Fruit fly (Drosophila melanogaster) whole organism, pupa: ENCODE results near the gene CG13067.

Experiments used
- CG10348 ChIP-seq: fragments of 200-800 bp; sonication (Bioruptor generic); IDR thresholded peaks from 2 replicates; pipeline ENCODE4 v1.3.6; 2022; ENCODE audit warnings: missing biosample characterization, missing genetic modification characterization
- CG12605 ChIP-seq: fragments of 200-800 bp; sonication (Bioruptor generic); IDR thresholded peaks from 2 replicates; pipeline ENCODE4 v1.3.6; 2022; ENCODE audit warnings: missing biosample characterization, missing genetic modification characterization
- CG13204 ChIP-seq: fragments of 200-800 bp; sonication (Bioruptor generic); optimal IDR thresholded peaks from 2 replicates; lab custom pipeline; 2018; ENCODE audit warnings: missing biosample characterization, mild to moderate bottlenecking, missing genetic modification characterization, moderate library complexity
- CG14655 ChIP-seq: fragments of 200-800 bp; sonication (Bioruptor generic); optimal IDR thresholded peaks from 3 replicates; lab custom pipeline; 2017; ENCODE audit warnings: mild to moderate bottlenecking, missing biosample characterization, missing genetic modification reagents, missing genetic modification characterization
- CG15710 ChIP-seq: fragments of 200-800 bp; sonication (Bioruptor generic); optimal IDR thresholded peaks from 2 replicates; lab custom pipeline; 2018; ENCODE audit warnings: missing biosample characterization, mild to moderate bottlenecking, missing genetic modification characterization, moderate library complexity
- CG17806 ChIP-seq: fragments of 200-800 bp; sonication (Bioruptor generic); optimal IDR thresholded peaks from 2 replicates; lab custom pipeline; 2018; ENCODE audit warnings: missing biosample characterization, mild to moderate bottlenecking, missing genetic modification characterization, moderate library complexity
- CG32121 ChIP-seq: fragments of 200-800 bp; sonication (Bioruptor generic); IDR thresholded peaks from 2 replicates; pipeline ENCODE4 v1.3.6; 2022; ENCODE audit warnings: missing biosample characterization, missing genetic modification characterization
- CG34367 ChIP-seq: fragments of 200-800 bp; sonication (Bioruptor generic); optimal IDR thresholded peaks from 2 replicates; lab custom pipeline; 2018; ENCODE audit warnings: missing biosample characterization, mild to moderate bottlenecking, missing genetic modification characterization
- CG4496 ChIP-seq: fragments of 200-800 bp; sonication (Bioruptor generic); IDR thresholded peaks from 3 replicates; pipeline ENCODE4 v1.3.6; 2022; ENCODE audit warnings: missing biosample characterization, missing genetic modification characterization
- CG8159 ChIP-seq: fragments of 200-800 bp; sonication (Bioruptor generic); optimal IDR thresholded peaks from 3 replicates; lab custom pipeline; 2018; ENCODE audit warnings: missing biosample characterization, mild to moderate bottlenecking, missing genetic modification characterization, moderate library complexity
- CG8301 ChIP-seq: fragments of 200-800 bp; sonication (Bioruptor generic); optimal IDR thresholded peaks from 2 replicates; lab custom pipeline; 2018; ENCODE audit warnings: missing biosample characterization, mild to moderate bottlenecking, missing genetic modification characterization
- CG9948 ChIP-seq: fragments of 200-800 bp; sonication (Bioruptor generic); optimal IDR thresholded peaks from 2 replicates; lab custom pipeline; 2018; ENCODE audit warnings: missing biosample characterization, mild to moderate bottlenecking, missing genetic modification characterization, moderate library complexity
- D1 ChIP-seq: fragments of 200-800 bp; sonication (Bioruptor generic); optimal IDR thresholded peaks from 2 replicates; lab custom pipeline; 2018; ENCODE audit warnings: missing biosample characterization, mild to moderate bottlenecking, missing genetic modification characterization, moderate library complexity
- EcR ChIP-seq: fragments of 200-800 bp; sonication (Bioruptor generic); optimal IDR thresholded peaks from 3 replicates; lab custom pipeline; 2019; ENCODE audit warnings: missing biosample characterization, missing genetic modification characterization, mild to moderate bottlenecking, moderate library complexity, missing genetic modification reagents
- Ets98B ChIP-seq: fragments of 200-800 bp; sonication (Bioruptor generic); IDR thresholded peaks from 2 replicates; pipeline ENCODE4 v1.3.6; 2022; ENCODE audit warnings: missing biosample characterization, missing genetic modification characterization
- Pif1A ChIP-seq: fragments of 200-800 bp; sonication (Bioruptor generic); optimal IDR thresholded peaks from 3 replicates; lab custom pipeline; 2016; ENCODE audit warnings: missing biosample characterization, missing genetic modification characterization
- Pif1B ChIP-seq: fragments of 200-800 bp; sonication (Bioruptor generic); optimal IDR thresholded peaks from 3 replicates; lab custom pipeline; 2016; ENCODE audit warnings: missing biosample characterization, missing genetic modification characterization
- Snoo ChIP-seq: fragments of 200-800 bp; sonication (Bioruptor generic); optimal IDR thresholded peaks from 3 replicates; lab custom pipeline; 2017; ENCODE audit warnings: missing biosample characterization, mild to moderate bottlenecking, missing genetic modification characterization, inconsistent platforms
- fd96Ca ChIP-seq: fragments of 200-800 bp; sonication (Bioruptor generic); IDR thresholded peaks from 3 replicates; pipeline ENCODE4 v1.3.6; 2022; ENCODE audit warnings: missing biosample characterization, missing genetic modification characterization
- gl ChIP-seq: fragments of 200-800 bp; sonication (Bioruptor generic); optimal IDR thresholded peaks from 2 replicates; lab custom pipeline; 2018; ENCODE audit warnings: missing biosample characterization, mild to moderate bottlenecking, missing genetic modification characterization
- rn ChIP-seq: fragments of 200-800 bp; sonication (Bioruptor generic); IDR thresholded peaks from 2 replicates; pipeline ENCODE4 v1.3.6; 2022; ENCODE audit warnings: missing biosample characterization, missing genetic modification characterization

Gene CG13067

DNA sequence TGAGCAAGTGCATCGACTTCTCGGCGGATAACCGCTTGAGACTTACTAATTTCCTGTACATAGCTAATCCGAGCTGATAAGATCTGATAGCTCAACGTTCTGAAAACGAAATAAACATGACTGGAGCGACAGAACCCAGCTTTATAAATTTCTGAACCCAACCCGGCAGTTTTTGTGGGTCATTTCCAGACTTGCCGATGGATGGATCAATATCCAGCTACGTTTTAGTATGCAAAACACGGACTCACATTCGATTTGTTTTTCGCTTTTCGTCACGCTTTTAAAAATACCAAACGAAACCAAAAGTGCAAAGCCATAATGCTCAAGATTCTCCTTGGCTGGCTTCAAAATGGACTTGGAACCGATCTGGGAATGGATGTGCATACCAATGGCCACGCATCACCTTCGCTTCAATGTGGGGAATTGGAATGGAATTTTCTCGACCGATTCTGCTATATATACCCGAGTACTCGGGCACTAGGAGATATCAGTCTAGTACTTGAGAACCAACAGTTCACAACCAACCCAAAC is at the start of gene CG13067, which contains the start of gene CG34248:
Gene CG13067 (plus strand): TSS at position 481 of the 531 bp plus-strand sequence.
Gene CG34248 (minus strand): TSS at position 101 of the 531 bp plus-strand sequence.
- no peak for TF ChIP-seq CG32121 (GFP tag; lab: Robert Waterston, UW)

DNA sequence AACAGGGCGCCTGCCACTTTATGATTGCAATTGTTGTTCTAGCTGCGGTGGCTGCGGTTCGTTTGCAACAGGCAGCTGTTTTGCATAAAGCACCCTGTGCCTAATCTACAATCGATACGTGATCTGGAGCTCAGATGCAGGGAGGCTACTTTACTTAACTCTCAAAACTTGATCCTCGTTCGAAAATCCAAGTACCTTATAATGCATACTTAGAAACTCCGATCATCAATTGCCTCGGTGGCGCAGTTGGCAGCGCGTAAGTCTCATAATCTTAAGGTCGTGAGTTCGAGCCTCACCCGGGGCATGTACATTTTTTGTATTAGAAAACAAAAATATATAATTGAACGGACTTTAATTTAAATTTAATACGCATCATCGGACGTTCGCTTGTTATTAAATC is 49.3 kb upstream of the CG13067 start:
- TF ChIP-seq CG9948 = no peak
- no peak for TF ChIP-seq CG12605 (GFP tag; lab: Robert Waterston, UW)
- TF ChIP-seq Pif1B (GFP tag; lab: Kevin White, UChicago) = no peak
- no peak for TF ChIP-seq CG32121 (GFP tag; lab: Robert Waterston, UW)
- TF ChIP-seq rn (GFP tag; lab: Robert Waterston, UW) = no peak

dm6 chr3L:16225175-16225574 is 45.9 kb upstream of the CG13067 start:
- TF ChIP-seq D1 (no peak), Pif1B (GFP tag; lab: Kevin White, UChicago) (no peak), Pif1A (no peak), CG14655 (GFP tag; lab: Kevin White, UChicago) (no peak), CG9948 (no peak), CG8159 (tag; lab: Kevin White, UChicago) (no peak), EcR (GFP tag; lab: Kevin White, UChicago) (no peak), CG17806 (tag; lab: Kevin White, UChicago) (no peak), CG13204 (GFP tag; lab: Kevin White, UChicago) (no peak), CG34367 (no peak), gl (no peak), fd96Ca (no peak)

dm6 chr3L:16228659-16229205 is 42.4 kb upstream of the CG13067 start, which contains the start of gene Tmx3:
Tmx3 (plus strand) TSS chr3L:16229100.
- TF ChIP-seq CG9948 = peak; percentile 87
- peak; percentile 62 for TF ChIP-seq Pif1B (GFP tag; lab: Kevin White, UChicago)
- peak; percentile 90 for TF ChIP-seq CG8159 (tag; lab: Kevin White, UChicago)
- TF ChIP-seq CG12605 (GFP tag; lab: Robert Waterston, UW) = peak; percentile 78
- TF ChIP-seq fd96Ca = peak; percentile 77
- TF ChIP-seq CG4496 = peak; percentile 94
- TF ChIP-seq Snoo (tag; lab: Kevin White, UChicago) = peak; percentile 79
- TF ChIP-seq CG8301 (tag; lab: Kevin White, UChicago) = peak; percentile 64
- peak; percentile 86 for TF ChIP-seq Ets98B (GFP tag; lab: Robert Waterston, UW)
- TF ChIP-seq Pif1A = no peak
- no peak for TF ChIP-seq gl
- peak; percentile 86 for TF ChIP-seq D1
- TF ChIP-seq CG17806 (tag; lab: Kevin White, UChicago) = peak; percentile 83
- no peak for TF ChIP-seq CG10348 (GFP tag; lab: Robert Waterston, UW)
- peak; percentile 88 for TF ChIP-seq CG15710 (tag; lab: Kevin White, UChicago)
- peak; percentile 81 for TF ChIP-seq rn (GFP tag; lab: Robert Waterston, UW)
- TF ChIP-seq CG32121 (GFP tag; lab: Robert Waterston, UW) = peak; percentile 89
- no peak for TF ChIP-seq EcR (GFP tag; lab: Kevin White, UChicago)
- no peak for TF ChIP-seq CG13204 (GFP tag; lab: Kevin White, UChicago)
- TF ChIP-seq CG34367 = peak; percentile 73
- TF ChIP-seq CG14655 (GFP tag; lab: Kevin White, UChicago) = peak; percentile 81

DNA sequence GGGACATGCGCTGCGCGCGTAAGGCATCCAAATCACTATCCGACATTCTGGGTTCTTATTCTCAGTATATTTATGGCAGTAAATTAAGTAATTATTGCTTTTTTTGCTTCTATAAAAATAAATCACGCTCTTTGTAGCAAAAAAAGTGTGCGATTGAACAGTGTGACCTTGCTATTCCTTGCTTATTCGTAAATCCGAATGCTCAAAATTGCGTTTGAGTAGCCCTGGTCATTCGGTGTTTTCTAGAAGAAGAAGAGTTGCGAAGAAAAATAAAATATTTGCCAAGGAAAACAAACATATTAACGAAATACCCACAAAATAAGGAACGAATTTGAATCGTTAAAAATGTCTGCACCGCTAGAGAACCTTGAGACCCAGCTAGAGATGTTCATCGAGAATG is 39.2 kb upstream of the CG13067 start, which contains the start of the genes PDCD-5 and MED10:
Gene PDCD-5 (minus strand): TSS at position 182 of the 400 bp plus-strand sequence.
Gene MED10 (plus strand): TSS at position 228 of the 400 bp plus-strand sequence.
- TF ChIP-seq CG14655 (GFP tag; lab: Kevin White, UChicago) (no peak), CG9948 (peak; percentile 15), CG15710 (tag; lab: Kevin White, UChicago) (peak; percentile 12), CG8159 (tag; lab: Kevin White, UChicago) (peak; percentile 48), CG4496 (0 out of 3 replicates have a peak, but pooled peaks have one; percentile 21), D1 (peak; percentile 56), CG8301 (tag; lab: Kevin White, UChicago) (no peak), rn (GFP tag; lab: Robert Waterston, UW) (peak; percentile 37; the same call in 1 of the 2 replicates), CG17806 (tag; lab: Kevin White, UChicago) (peak; percentile 10), Snoo (tag; lab: Kevin White, UChicago) (peak; percentile 3)

- TF ChIP-seq fd96Ca (no peak), CG8301 (tag; lab: Kevin White, UChicago) (no peak), CG14655 (GFP tag; lab: Kevin White, UChicago) (no peak), CG17806 (tag; lab: Kevin White, UChicago) (no peak), rn (GFP tag; lab: Robert Waterston, UW) (no peak), CG10348 (GFP tag; lab: Robert Waterston, UW) (no peak), Pif1B (GFP tag; lab: Kevin White, UChicago) (no peak), CG13204 (GFP tag; lab: Kevin White, UChicago) (no peak), gl (no peak), Ets98B (GFP tag; lab: Robert Waterston, UW) (no peak), Pif1A (no peak), CG32121 (GFP tag; lab: Robert Waterston, UW) (no peak), Snoo (tag; lab: Kevin White, UChicago) (no peak), CG8159 (tag; lab: Kevin White, UChicago) (no peak), CG15710 (tag; lab: Kevin White, UChicago) (no peak), CG12605 (GFP tag; lab: Robert Waterston, UW) (no peak)
Measured at dm6 chr3L:16232924-16233323, 38.2 kb upstream of the CG13067 start, which contains the start of gene Hsc20. Hsc20 (plus strand) TSS chr3L:16233127.
